Fruit fly (Drosophila melanogaster) whole organism, embryonic: ENCODE results near the gene Surf1.

Experiments
- CG12942 ChIP-seq: fragments of 200-800 bp; sonication (Bioruptor generic); optimal IDR thresholded peaks from 3 replicates; lab custom pipeline; 2016; ENCODE audit warnings: missing biosample characterization, missing genetic modification characterization
- CG15696 ChIP-seq: fragments of 200-800 bp; sonication (Bioruptor generic); optimal IDR thresholded peaks from 2 replicates; lab custom pipeline; 2019; ENCODE audit warnings: missing biosample characterization, mild to moderate bottlenecking, missing genetic modification characterization, moderate library complexity
- CG16863 ChIP-seq: fragments of 200-800 bp; sonication (Bioruptor generic); optimal IDR thresholded peaks from 3 replicates; lab custom pipeline; 2016; ENCODE audit warnings: missing biosample characterization, missing genetic modification characterization
- CG5180 ChIP-seq: fragments of 200-800 bp; sonication (Bioruptor generic); optimal IDR thresholded peaks from 3 replicates; lab custom pipeline; 2017; ENCODE audit warnings: missing biosample characterization, missing genetic modification characterization, mild to moderate bottlenecking, moderate library complexity, missing genetic modification reagents
- Lhr ChIP-seq: fragments of 200-800 bp; sonication (Bioruptor generic); optimal IDR thresholded peaks from 3 replicates; lab custom pipeline; 2017; ENCODE audit warnings: mild to moderate bottlenecking, missing biosample characterization, missing genetic modification reagents, missing genetic modification characterization
- amos ChIP-seq: fragments of 200-800 bp; sonication (Bioruptor generic); IDR thresholded peaks from 2 replicates; pipeline ENCODE4 v1.3.6; 2022; ENCODE audit warnings: missing biosample characterization, missing genetic modification characterization; ENCODE audit not compliant: partially characterized antibody
- aop ChIP-seq: fragments of 200-800 bp; sonication (Bioruptor generic); IDR thresholded peaks from 2 replicates; pipeline ENCODE4 v1.3.6; 2022; ENCODE audit warnings: missing biosample characterization, missing genetic modification characterization
- luna ChIP-seq: fragments of 200-800 bp; sonication (Bioruptor generic); optimal IDR thresholded peaks from 2 replicates; lab custom pipeline; 2016; ENCODE audit warnings: missing biosample characterization, missing genetic modification characterization
- zen2 ChIP-seq: fragments of 200-800 bp; sonication (Bioruptor generic); IDR thresholded peaks from 3 replicates; pipeline ENCODE4 v1.3.6; 2022; ENCODE audit warnings: missing biosample characterization, missing genetic modification characterization; ENCODE audit not compliant: partially characterized antibody

dm6 chr3L:6998692-6999091 lies 40.5 kb downstream of the Surf1 start, which contains the start of gene Mp:
- TF ChIP-seq CG15696 (tag; lab: Kevin White, UChicago) (no peak), CG16863 (GFP tag; lab: Kevin White, UChicago) (no peak), amos (GFP tag; lab: Robert Waterston, UW) (no peak; the same call in 1 of the 2 replicates), CG5180 (GFP tag; lab: Kevin White, UChicago) (no peak), zen2 (GFP tag; lab: Robert Waterston, UW) (no peak), Lhr (GFP tag; lab: Kevin White, UChicago) (no peak), luna (GFP tag; lab: Kevin White, UChicago) (no peak), CG12942 (no peak), aop (GFP tag; lab: Robert Waterston, UW) (no peak)
